Worm (Caenorhabditis elegans) whole organism, L1 larva: ENCODE results near the gene T06C12.9.

Source experiments
- fkh-4 ChIP-seq: sonication (generic microtip); optimal IDR thresholded peaks from 2 replicates; lab custom pipeline; 2016; ENCODE audit warnings: missing compliant biosample characterization, missing genetic modification characterization, borderline replicate concordance
- fos-1 ChIP-seq: fragments of 150-350 bp; optimal IDR thresholded peaks from 2 replicates; lab custom pipeline; 2014; ENCODE audit warnings: missing biosample characterization, missing genetic modification characterization
- jun-1 ChIP-seq: fragments of 150-350 bp; optimal IDR thresholded peaks from 2 replicates; lab custom pipeline; 2014; ENCODE audit warnings: missing biosample characterization, missing genetic modification reagents, missing genetic modification characterization
- lin-35 ChIP-seq, 2 experiments: fragments of 150-350 bp; optimal IDR thresholded peaks; 2 replicates each; lab custom pipeline; 2014; ENCODE audit warnings: missing biosample characterization in 2 of 2, missing genetic modification characterization in 2 of 2, missing genetic modification reagents in 2 of 2
- mep-1 ChIP-seq: fragments of 150-350 bp; optimal IDR thresholded peaks from 2 replicates; lab custom pipeline; 2014; ENCODE audit warnings: missing biosample characterization, missing genetic modification characterization
- rnt-1 ChIP-seq: sonication (generic microtip); optimal IDR thresholded peaks from 2 replicates; lab custom pipeline; 2016; ENCODE audit warnings: mild to moderate bottlenecking, missing genetic modification characterization, moderate library complexity, missing compliant biosample characterization
- unc-130 ChIP-seq: fragments of 150-350 bp; optimal IDR thresholded peaks from 2 replicates; lab custom pipeline; 2017; ENCODE audit warnings: missing biosample characterization, missing genetic modification characterization, inconsistent platforms
- ztf-11 ChIP-seq, 2 experiments: sonication (generic microtip); optimal IDR thresholded peaks; 2 replicates each; lab custom pipeline; 2016 to 2017; ENCODE audit warnings: missing genetic modification characterization in 2 of 2, missing biosample characterization in 1 of 2, missing compliant biosample characterization in 1 of 2

DNA sequence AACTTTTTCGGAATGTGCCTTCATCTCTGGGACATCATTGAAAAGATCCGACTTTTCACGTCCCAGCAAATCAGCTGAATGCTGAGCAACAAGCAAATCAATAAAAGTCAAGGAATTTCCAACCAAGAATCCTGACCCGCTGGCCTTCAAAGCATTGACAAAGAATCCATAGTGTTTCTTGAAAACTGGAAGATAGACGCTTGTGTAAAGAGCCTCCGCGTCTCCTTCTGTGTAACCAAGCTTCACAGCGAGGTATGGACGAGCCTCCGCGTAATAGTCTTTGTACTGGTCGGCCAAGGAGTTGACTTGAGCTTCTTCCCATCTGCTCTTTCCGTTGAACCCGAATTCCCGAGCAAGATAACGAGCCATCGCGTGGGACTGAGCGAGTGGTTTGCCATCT is 29.4 kb upstream of the T06C12.9 start:
- no peak for TF ChIP-seq jun-1 (tag; lab: Kevin White, UChicago)
- no peak for TF ChIP-seq fos-1 (tag; lab: Kevin White, UChicago)
- no peak for TF ChIP-seq lin-35 (GFP tag; optimal IDR thresholded peaks at IDR 0.05; lab: Kevin White, UChicago)
- TF ChIP-seq rnt-1 (tag; lab: Kevin White, UChicago), result no peak
- no peak for TF ChIP-seq unc-130 (tag; lab: Kevin White, UChicago)
- no peak for TF ChIP-seq mep-1 (tag; lab: Kevin White, UChicago)
- TF ChIP-seq ztf-11 (tag; optimal IDR thresholded peaks at IDR 0.05; lab: Kevin White, UChicago), result no peak
- no peak for TF ChIP-seq fkh-4 (tag; lab: Kevin White, UChicago)
